Worm (Caenorhabditis elegans): ENCODE measurements around the gene emc-5.

DNA sequence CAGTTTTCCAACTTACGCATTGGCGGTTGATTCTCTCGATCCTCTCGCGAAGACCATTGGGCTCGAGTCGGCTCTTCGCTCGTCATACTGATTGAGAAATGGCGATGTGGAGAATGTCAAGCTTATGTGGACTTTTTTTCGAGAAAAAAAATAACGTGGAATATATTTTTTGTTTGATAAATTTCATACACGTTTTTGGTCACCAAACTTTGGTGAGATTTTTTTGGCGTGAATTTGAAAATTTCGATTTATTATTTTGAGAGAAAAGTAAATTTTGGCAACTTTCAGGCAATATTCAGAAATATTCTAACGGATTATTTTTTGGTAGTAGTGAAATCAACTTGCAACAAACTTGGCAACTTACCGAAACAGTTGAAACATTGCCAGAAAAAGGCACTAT is 17.5 kb upstream of the emc-5 start, which contains the start of gene W02B12.12:
- no peak for TF ChIP-seq lin-11 (tag; optimal IDR thresholded peaks at IDR 0.05)
- no peak for TF ChIP-seq C34F6.9 (tag; optimal IDR thresholded peaks at IDR 0.05)
- no peak for TF ChIP-seq snpc-4 (tag; optimal IDR thresholded peaks at IDR 0.05)

Data from whole organism, L2 larva.